Fruit fly (Drosophila melanogaster) whole organism, embryonic: ENCODE data around the gene RpL37A.

Source experiments
- Ada2b ChIP-seq: fragments of 200-800 bp; sonication (Bioruptor generic); IDR thresholded peaks from 2 replicates; pipeline ENCODE4 v1.3.6; 2022; ENCODE audit warnings: missing biosample characterization, missing genetic modification characterization
- CG10462 ChIP-seq: fragments of 200-800 bp; sonication (Bioruptor generic); optimal IDR thresholded peaks from 2 replicates; lab custom pipeline; 2016; ENCODE audit warnings: missing biosample characterization, missing genetic modification characterization
- CG10654 ChIP-seq: fragments of 200-800 bp; sonication (Bioruptor generic); optimal IDR thresholded peaks from 2 replicates; lab custom pipeline; 2016; ENCODE audit warnings: missing biosample characterization, missing genetic modification characterization
- CG15479 ChIP-seq: fragments of 200-800 bp; sonication (Bioruptor generic); optimal IDR thresholded peaks from 3 replicates; lab custom pipeline; 2019; ENCODE audit warnings: missing biosample characterization, mild to moderate bottlenecking, missing genetic modification characterization, moderate library complexity
- CG15696 ChIP-seq: fragments of 200-800 bp; sonication (Bioruptor generic); optimal IDR thresholded peaks from 2 replicates; lab custom pipeline; 2019; ENCODE audit warnings: missing biosample characterization, mild to moderate bottlenecking, missing genetic modification characterization, moderate library complexity
- CG16863 ChIP-seq: fragments of 200-800 bp; sonication (Bioruptor generic); optimal IDR thresholded peaks from 3 replicates; lab custom pipeline; 2016; ENCODE audit warnings: missing biosample characterization, missing genetic modification characterization
- CG17186 ChIP-seq: fragments of 200-800 bp; sonication (Bioruptor generic); optimal IDR thresholded peaks from 3 replicates; lab custom pipeline; 2017; ENCODE audit warnings: missing biosample characterization, missing genetic modification reagents, missing genetic modification characterization
- CG32772 ChIP-seq: fragments of 200-800 bp; sonication (Bioruptor generic); IDR thresholded peaks from 2 replicates; pipeline ENCODE4 v1.3.6; 2022; ENCODE audit warnings: missing biosample characterization, missing genetic modification characterization
- CG34224 ChIP-seq: fragments of 200-800 bp; sonication (Bioruptor generic); IDR thresholded peaks from 3 replicates; pipeline ENCODE4 v1.3.6; 2022; ENCODE audit warnings: missing biosample characterization, missing genetic modification characterization; ENCODE audit not compliant: partially characterized antibody
- CG6765 ChIP-seq: fragments of 200-800 bp; sonication (Bioruptor generic); optimal IDR thresholded peaks from 3 replicates; lab custom pipeline; 2017; ENCODE audit warnings: missing biosample characterization, mild to moderate bottlenecking, missing genetic modification characterization
- CG6813 ChIP-seq: fragments of 200-800 bp; sonication (Bioruptor generic); optimal IDR thresholded peaks from 2 replicates; lab custom pipeline; 2017; ENCODE audit warnings: missing biosample characterization, missing genetic modification characterization, mild to moderate bottlenecking, moderate library complexity, missing genetic modification reagents
- CG7357 ChIP-seq: fragments of 200-800 bp; sonication (Bioruptor generic); IDR thresholded peaks from 3 replicates; pipeline ENCODE4 v1.3.6; 2022; ENCODE audit warnings: missing biosample characterization, missing genetic modification characterization
- CG7745 ChIP-seq: fragments of 200-800 bp; sonication (Bioruptor generic); optimal IDR thresholded peaks from 2 replicates; lab custom pipeline; 2018; ENCODE audit warnings: missing biosample characterization, mild to moderate bottlenecking, missing genetic modification characterization, moderate library complexity
- CG7786 ChIP-seq: fragments of 200-800 bp; sonication (Bioruptor generic); optimal IDR thresholded peaks from 2 replicates; lab custom pipeline; 2016; ENCODE audit warnings: missing biosample characterization, missing genetic modification characterization
- CG9797 ChIP-seq: fragments of 200-800 bp; sonication (Bioruptor generic); optimal IDR thresholded peaks from 3 replicates; lab custom pipeline; 2018; ENCODE audit warnings: missing biosample characterization, mild to moderate bottlenecking, missing genetic modification characterization
- CG9932 ChIP-seq: fragments of 200-800 bp; sonication (Bioruptor generic); IDR thresholded peaks from 2 replicates; pipeline ENCODE4 v1.3.6; 2022; ENCODE audit warnings: missing biosample characterization, missing genetic modification characterization
- Chrac-16 ChIP-seq: fragments of 200-800 bp; sonication (Bioruptor generic); optimal IDR thresholded peaks from 3 replicates; lab custom pipeline; 2016; ENCODE audit warnings: missing biosample characterization, missing genetic modification characterization
- Deaf1 ChIP-seq: fragments of 200-800 bp; optimal IDR thresholded peaks from 3 replicates; lab custom pipeline; 2019; ENCODE audit warnings: missing biosample characterization, mild to moderate bottlenecking, missing genetic modification characterization, moderate library complexity
- Dfd ChIP-seq, 2 experiments: fragments of >200 bp; optimal IDR thresholded peaks; 2 replicates each; lab custom pipeline; 2017; ENCODE audit warnings: missing biosample characterization in 2 of 2, missing genetic modification characterization in 2 of 2
- Dip2 ChIP-seq: fragments of 200-800 bp; sonication (Bioruptor generic); IDR thresholded peaks from 2 replicates; pipeline ENCODE4 v1.3.6; 2022; ENCODE audit warnings: missing biosample characterization, missing genetic modification characterization
- Fer1 ChIP-seq: fragments of 200-800 bp; sonication (Bioruptor generic); optimal IDR thresholded peaks from 2 replicates; lab custom pipeline; 2017; ENCODE audit warnings: missing biosample characterization, mild to moderate bottlenecking, missing genetic modification characterization
- Gug ChIP-seq: fragments of 200-800 bp; sonication (Bioruptor generic); IDR thresholded peaks from 4 replicates; pipeline ENCODE4 v1.3.6; 2022; ENCODE audit warnings: missing biosample characterization, missing genetic modification characterization
- HHEX ChIP-seq: fragments of 200-800 bp; sonication (Bioruptor generic); optimal IDR thresholded peaks from 3 replicates; lab custom pipeline; 2017; ENCODE audit warnings: missing biosample characterization, mild to moderate bottlenecking, missing genetic modification characterization, missing genetic modification reagents
- HLHmδ ChIP-seq: fragments of 200-800 bp; sonication (Bioruptor generic); optimal IDR thresholded peaks from 2 replicates; lab custom pipeline; 2018; ENCODE audit warnings: missing biosample characterization, mild to moderate bottlenecking, missing genetic modification characterization, moderate library complexity
- Hr39 ChIP-seq: fragments of >200 bp; optimal IDR thresholded peaks from 2 replicates; lab custom pipeline; 2017
- Meics ChIP-seq: fragments of 200-800 bp; sonication (Bioruptor generic); optimal IDR thresholded peaks from 2 replicates; lab custom pipeline; 2017; ENCODE audit warnings: missing biosample characterization, mild to moderate bottlenecking, missing genetic modification characterization
- NFAT ChIP-seq: fragments of 200-800 bp; sonication (Bioruptor generic); IDR thresholded peaks from 2 replicates; pipeline ENCODE4 v1.3.6; 2022; ENCODE audit warnings: missing biosample characterization, missing genetic modification characterization
- Neu2 ChIP-seq: fragments of 200-800 bp; sonication (Bioruptor generic); optimal IDR thresholded peaks from 3 replicates; lab custom pipeline; 2016; ENCODE audit warnings: missing biosample characterization, missing genetic modification characterization, borderline replicate concordance
- Poxn ChIP-seq: fragments of 200-800 bp; sonication (Bioruptor generic); IDR thresholded peaks from 2 replicates; pipeline ENCODE4 v1.3.6; 2022; ENCODE audit warnings: missing biosample characterization, missing genetic modification characterization
- Ptx1 ChIP-seq: fragments of 200-800 bp; sonication (Bioruptor generic); IDR thresholded peaks from 2 replicates; pipeline ENCODE4 v1.3.6; 2022; ENCODE audit warnings: missing biosample characterization, missing genetic modification characterization
- Sox102F ChIP-seq: fragments of 200-800 bp; sonication (Bioruptor generic); optimal IDR thresholded peaks from 2 replicates; lab custom pipeline; 2018; ENCODE audit warnings: missing biosample characterization, mild to moderate bottlenecking, missing genetic modification characterization, moderate library complexity
- Xrp1 ChIP-seq: fragments of 200-800 bp; sonication (Bioruptor generic); IDR thresholded peaks from 2 replicates; pipeline ENCODE4 v1.3.6; 2022; ENCODE audit warnings: missing biosample characterization, missing genetic modification characterization
- ase ChIP-seq: fragments of 200-800 bp; sonication (Bioruptor generic); IDR thresholded peaks from 3 replicates; pipeline ENCODE4 v1.3.6; 2022; ENCODE audit warnings: missing biosample characterization, missing genetic modification characterization
- ato ChIP-seq: fragments of 200-800 bp; sonication (Bioruptor generic); IDR thresholded peaks from 2 replicates; pipeline ENCODE4 v1.3.6; 2022; ENCODE audit warnings: missing biosample characterization, missing genetic modification characterization; ENCODE audit not compliant: partially characterized antibody
- btn ChIP-seq: fragments of 200-800 bp; sonication (Bioruptor generic); optimal IDR thresholded peaks from 2 replicates; lab custom pipeline; 2016; ENCODE audit warnings: missing biosample characterization, missing genetic modification characterization
- dimm ChIP-seq: fragments of 200-800 bp; sonication (Bioruptor generic); IDR thresholded peaks from 2 replicates; pipeline ENCODE4 v1.3.6; 2022; ENCODE audit warnings: missing biosample characterization, missing genetic modification characterization
- disco-r ChIP-seq: fragments of 200-800 bp; sonication (Bioruptor generic); optimal IDR thresholded peaks from 2 replicates; lab custom pipeline; 2016; ENCODE audit warnings: missing biosample characterization, missing genetic modification characterization
- dmrt99B ChIP-seq: fragments of 200-800 bp; sonication (Bioruptor generic); optimal IDR thresholded peaks from 2 replicates; lab custom pipeline; 2018; ENCODE audit warnings: missing biosample characterization, mild to moderate bottlenecking, missing genetic modification characterization, moderate library complexity
- gem ChIP-seq: fragments of 200-800 bp; sonication (Bioruptor generic); optimal IDR thresholded peaks from 2 replicates; lab custom pipeline; 2019; ENCODE audit warnings: missing biosample characterization, mild to moderate bottlenecking, missing genetic modification characterization, moderate library complexity
- gsb-n ChIP-seq: fragments of 200-800 bp; sonication (Bioruptor generic); optimal IDR thresholded peaks from 3 replicates; lab custom pipeline; 2018; ENCODE audit warnings: missing biosample characterization, mild to moderate bottlenecking, missing genetic modification characterization
- kay ChIP-seq: fragments of 200-800 bp; sonication (Bioruptor generic); optimal IDR thresholded peaks from 2 replicates; lab custom pipeline; 2016; ENCODE audit warnings: missing biosample characterization, missing genetic modification characterization
- ken ChIP-seq: fragments of 200-800 bp; sonication (Bioruptor generic); IDR thresholded peaks from 3 replicates; pipeline ENCODE4 v1.3.6; 2022; ENCODE audit warnings: missing biosample characterization, missing genetic modification characterization
- lab ChIP-seq: fragments of 200-800 bp; sonication (Bioruptor generic); optimal IDR thresholded peaks from 3 replicates; lab custom pipeline; 2017; ENCODE audit warnings: missing biosample characterization, missing genetic modification characterization, mild to moderate bottlenecking, moderate library complexity, missing genetic modification reagents
- lbe ChIP-seq: fragments of 200-800 bp; sonication (Bioruptor generic); optimal IDR thresholded peaks from 2 replicates; lab custom pipeline; 2016; ENCODE audit warnings: missing biosample characterization, mild to moderate bottlenecking, missing genetic modification characterization
- peb ChIP-seq: fragments of 200-800 bp; sonication (Bioruptor generic); IDR thresholded peaks from 2 replicates; pipeline ENCODE4 v1.3.6; 2022; ENCODE audit warnings: missing biosample characterization, missing genetic modification characterization
- pfk ChIP-seq: fragments of 200-800 bp; sonication (Bioruptor generic); optimal IDR thresholded peaks from 2 replicates; lab custom pipeline; 2018; ENCODE audit warnings: missing biosample characterization, mild to moderate bottlenecking, missing genetic modification characterization, moderate library complexity
- ro ChIP-seq: fragments of 200-800 bp; sonication (Bioruptor generic); IDR thresholded peaks from 2 replicates; pipeline ENCODE4 v1.3.6; 2022; ENCODE audit warnings: missing biosample characterization, missing genetic modification characterization
- seq ChIP-seq: fragments of 200-800 bp; sonication (Bioruptor generic); IDR thresholded peaks from 2 replicates; pipeline ENCODE4 v1.3.6; 2022; ENCODE audit warnings: missing biosample characterization, missing genetic modification characterization
- slou ChIP-seq: fragments of 200-800 bp; sonication (Bioruptor generic); optimal IDR thresholded peaks from 3 replicates; lab custom pipeline; 2016; ENCODE audit warnings: missing biosample characterization, missing genetic modification characterization
- stc ChIP-seq: fragments of 200-800 bp; sonication (Bioruptor generic); IDR thresholded peaks from 2 replicates; pipeline ENCODE4 v1.3.6; 2022; ENCODE audit warnings: missing biosample characterization, missing genetic modification characterization
- vfl ChIP-seq: fragments of 200-800 bp; sonication (Bioruptor generic); optimal IDR thresholded peaks from 2 replicates; lab custom pipeline; 2016; ENCODE audit warnings: missing biosample characterization, missing genetic modification characterization
- z ChIP-seq: fragments of 200-800 bp; sonication (Bioruptor generic); IDR thresholded peaks from 3 replicates; pipeline ENCODE4 v1.3.6; 2022; ENCODE audit warnings: missing biosample characterization, missing genetic modification characterization
- zf30C ChIP-seq: fragments of 200-800 bp; sonication (Bioruptor generic); optimal IDR thresholded peaks from 3 replicates; lab custom pipeline; 2018; ENCODE audit warnings: missing biosample characterization, mild to moderate bottlenecking, missing genetic modification characterization

RpL37A gene

dm6 chr2L:5042076-5042475, 28.7 kb upstream of the RpL37A start (continued):
- TF ChIP-seq NFAT (GFP tag; lab: Robert Waterston, UW), result no peak
- no peak for TF ChIP-seq Ptx1 (GFP tag; lab: Robert Waterston, UW)
- no peak for TF ChIP-seq ro (GFP tag; lab: Robert Waterston, UW)
- TF ChIP-seq CG15479 (GFP tag; lab: Kevin White, UChicago), result no peak
- TF ChIP-seq Deaf1 (tag; lab: Kevin White, UChicago), result no peak
- TF ChIP-seq Dfd (GFP tag; optimal IDR thresholded peaks at IDR 0.05; lab: Kevin White, UChicago), result no peak
- no peak for TF ChIP-seq Gug (GFP tag; lab: Robert Waterston, UW)
- no peak for TF ChIP-seq Meics
- TF ChIP-seq Sox102F, result peak; percentile 41
- no peak for TF ChIP-seq CG7745 (tag; lab: Kevin White, UChicago)
- no peak for TF ChIP-seq CG6765 (GFP tag; lab: Kevin White, UChicago)
- TF ChIP-seq CG10654 (GFP tag; lab: Kevin White, UChicago), result no peak
- TF ChIP-seq CG9932, result no peak
- TF ChIP-seq CG7786 (GFP tag; lab: Kevin White, UChicago), result no peak
- TF ChIP-seq Fer1, result peak; percentile 0
- TF ChIP-seq Neu2 (GFP tag; lab: Kevin White, UChicago), result no peak
- no peak for TF ChIP-seq CG34224 (GFP tag; lab: Robert Waterston, UW)
- TF ChIP-seq lab (GFP tag; lab: Kevin White, UChicago), result no peak
- TF ChIP-seq zf30C (GFP tag; lab: Kevin White, UChicago), result peak; percentile 43
- TF ChIP-seq CG15696, result peak; percentile 55
- no peak for TF ChIP-seq Poxn (GFP tag; lab: Robert Waterston, UW)
- no peak for TF ChIP-seq Dip2
- no peak for TF ChIP-seq peb (GFP tag; lab: Robert Waterston, UW)
- no peak for TF ChIP-seq dimm (GFP tag; lab: Robert Waterston, UW)
- TF ChIP-seq HHEX, result no peak
- TF ChIP-seq Chrac-16 (GFP tag; lab: Kevin White, UChicago), result no peak
- no peak for TF ChIP-seq lbe (GFP tag; lab: Kevin White, UChicago)
- TF ChIP-seq CG6813 (GFP tag; lab: Kevin White, UChicago), result no peak
- TF ChIP-seq ken (GFP tag; lab: Robert Waterston, UW), result peak; percentile 32; the same call in 1 of the 3 replicates
- TF ChIP-seq Hr39 (lab: Kevin White, UChicago), result no peak
- TF ChIP-seq slou (GFP tag; lab: Kevin White, UChicago), result no peak
- TF ChIP-seq stc (GFP tag; lab: Robert Waterston, UW), result no peak
- no peak for TF ChIP-seq ato
- TF ChIP-seq seq (GFP tag; lab: Robert Waterston, UW), result no peak
- TF ChIP-seq Xrp1 (GFP tag; lab: Robert Waterston, UW), result peak; percentile 53; the same call in 1 of the 2 replicates
- TF ChIP-seq CG9797 (GFP tag; lab: Kevin White, UChicago), result no peak
- TF ChIP-seq gem, result no peak
- TF ChIP-seq CG16863 (GFP tag; lab: Kevin White, UChicago), result peak; percentile 9
- TF ChIP-seq kay (GFP tag; lab: Kevin White, UChicago), result no peak
- TF ChIP-seq disco-r (GFP tag; lab: Kevin White, UChicago), result no peak
- TF ChIP-seq CG10462, result no peak
- no peak for TF ChIP-seq Ada2b (GFP tag; lab: Robert Waterston, UW)
- TF ChIP-seq ase (GFP tag; lab: Robert Waterston, UW), result no peak
- no peak for TF ChIP-seq vfl (GFP tag; lab: Kevin White, UChicago)
- TF ChIP-seq btn (GFP tag; lab: Kevin White, UChicago), result no peak
- TF ChIP-seq dmrt99B (tag; lab: Kevin White, UChicago), result peak; percentile 37
- no peak for TF ChIP-seq gsb-n (tag; lab: Kevin White, UChicago)
- no peak for TF ChIP-seq pfk (GFP tag; lab: Kevin White, UChicago)
- TF ChIP-seq HLHmδ (GFP tag; lab: Kevin White, UChicago), result no peak
- TF ChIP-seq CG17186 (GFP tag; lab: Kevin White, UChicago), result no peak
- TF ChIP-seq CG7357 (GFP tag; lab: Robert Waterston, UW), result no peak
- TF ChIP-seq CG32772 (GFP tag; lab: Robert Waterston, UW), result no peak
- TF ChIP-seq z (GFP tag; lab: Robert Waterston, UW), result no peak
